Fruit fly (Drosophila melanogaster) whole organism, embryonic: Measurements from ENCODE around the gene CCAP.

ENCODE experiments used
- Aef1 ChIP-seq: fragments of 200-800 bp; sonication (Bioruptor generic); IDR thresholded peaks from 3 replicates; pipeline ENCODE4 v1.3.6; 2022; ENCODE audit warnings: missing biosample characterization, missing genetic modification characterization
- B-H2 ChIP-seq: fragments of 200-800 bp; sonication (Bioruptor generic); optimal IDR thresholded peaks from 2 replicates; lab custom pipeline; 2018; ENCODE audit warnings: missing biosample characterization, mild to moderate bottlenecking, missing genetic modification characterization
- CG10274 ChIP-seq: fragments of 200-800 bp; sonication (Bioruptor generic); optimal IDR thresholded peaks from 3 replicates; lab custom pipeline; 2017; ENCODE audit warnings: missing biosample characterization, mild to moderate bottlenecking, missing genetic modification characterization
- CG11695 ChIP-seq: fragments of 200-800 bp; sonication (Bioruptor generic); IDR thresholded peaks from 3 replicates; pipeline ENCODE4 v1.3.6; 2022; ENCODE audit warnings: missing biosample characterization, missing genetic modification characterization
- CG12942 ChIP-seq: fragments of 200-800 bp; sonication (Bioruptor generic); optimal IDR thresholded peaks from 3 replicates; lab custom pipeline; 2016; ENCODE audit warnings: missing biosample characterization, missing genetic modification characterization
- CG15696 ChIP-seq: fragments of 200-800 bp; sonication (Bioruptor generic); optimal IDR thresholded peaks from 2 replicates; lab custom pipeline; 2019; ENCODE audit warnings: missing biosample characterization, mild to moderate bottlenecking, missing genetic modification characterization, moderate library complexity
- CG17568 ChIP-seq: fragments of 200-800 bp; sonication (Bioruptor generic); optimal IDR thresholded peaks from 2 replicates; lab custom pipeline; 2018; ENCODE audit warnings: missing biosample characterization, mild to moderate bottlenecking, missing genetic modification characterization, moderate library complexity
- CG31365 ChIP-seq: fragments of 200-800 bp; sonication (Bioruptor generic); optimal IDR thresholded peaks from 2 replicates; lab custom pipeline; 2018; ENCODE audit warnings: missing biosample characterization, mild to moderate bottlenecking, missing genetic modification characterization
- CG32532 ChIP-seq: fragments of 200-800 bp; sonication (Bioruptor generic); IDR thresholded peaks from 2 replicates; pipeline ENCODE4 v1.3.6; 2022; ENCODE audit warnings: missing biosample characterization, missing genetic modification characterization
- CG32767 ChIP-seq: fragments of 200-800 bp; sonication (Bioruptor generic); IDR thresholded peaks from 2 replicates; pipeline ENCODE4 v1.3.6; 2022; ENCODE audit warnings: missing biosample characterization, missing genetic modification characterization
- CG6765 ChIP-seq: fragments of 200-800 bp; sonication (Bioruptor generic); optimal IDR thresholded peaks from 3 replicates; lab custom pipeline; 2017; ENCODE audit warnings: missing biosample characterization, mild to moderate bottlenecking, missing genetic modification characterization
- CG7357 ChIP-seq: fragments of 200-800 bp; sonication (Bioruptor generic); IDR thresholded peaks from 3 replicates; pipeline ENCODE4 v1.3.6; 2022; ENCODE audit warnings: missing biosample characterization, missing genetic modification characterization
- CG7556 ChIP-seq: fragments of 200-800 bp; sonication (Bioruptor generic); optimal IDR thresholded peaks from 2 replicates; lab custom pipeline; 2017; ENCODE audit warnings: missing biosample characterization, mild to moderate bottlenecking, missing genetic modification characterization
- CG7839 ChIP-seq: fragments of 200-800 bp; sonication (Bioruptor generic); optimal IDR thresholded peaks from 3 replicates; lab custom pipeline; 2018; ENCODE audit warnings: missing biosample characterization, mild to moderate bottlenecking, missing genetic modification characterization, moderate library complexity
- CG8924 ChIP-seq: fragments of 200-800 bp; optimal IDR thresholded peaks from 3 replicates; lab custom pipeline; 2019; ENCODE audit warnings: missing biosample characterization, mild to moderate bottlenecking, missing genetic modification characterization, moderate library complexity
- CG9727 ChIP-seq: fragments of 200-800 bp; sonication (Bioruptor generic); optimal IDR thresholded peaks from 3 replicates; lab custom pipeline; 2017; ENCODE audit warnings: missing biosample characterization, mild to moderate bottlenecking, missing genetic modification characterization
- Chrac-16 ChIP-seq: fragments of 200-800 bp; sonication (Bioruptor generic); optimal IDR thresholded peaks from 3 replicates; lab custom pipeline; 2016; ENCODE audit warnings: missing biosample characterization, missing genetic modification characterization
- Dip2 ChIP-seq: fragments of 200-800 bp; sonication (Bioruptor generic); IDR thresholded peaks from 2 replicates; pipeline ENCODE4 v1.3.6; 2022; ENCODE audit warnings: missing biosample characterization, missing genetic modification characterization
- Eip74EF ChIP-seq, 2 experiments: fragments of 200-800 bp in 1 of 2; fragments of >200 bp in 1 of 2; sonication (Bioruptor generic) in 1 of 2; optimal IDR thresholded peaks; 2 replicates each; lab custom pipeline; 2017 to 2019; ENCODE audit warnings: missing biosample characterization in 2 of 2, missing genetic modification characterization in 2 of 2, mild to moderate bottlenecking in 1 of 2, moderate library complexity in 1 of 2
- Elba2 ChIP-seq: fragments of 200-800 bp; sonication (Bioruptor generic); optimal IDR thresholded peaks from 3 replicates; lab custom pipeline; 2016; ENCODE audit warnings: missing biosample characterization, missing genetic modification characterization
- HLH54F ChIP-seq: fragments of 200-800 bp; sonication (Bioruptor generic); optimal IDR thresholded peaks from 3 replicates; lab custom pipeline; 2016; ENCODE audit warnings: missing biosample characterization, missing genetic modification characterization
- Hey ChIP-seq: fragments of 200-800 bp; sonication (Bioruptor generic); optimal IDR thresholded peaks from 3 replicates; lab custom pipeline; 2018; ENCODE audit warnings: missing biosample characterization, mild to moderate bottlenecking, missing genetic modification characterization
- Hr78 ChIP-seq, 2 experiments: fragments of 200-800 bp in 1 of 2; fragments of >200 bp in 1 of 2; sonication (Bioruptor generic) in 1 of 2; optimal IDR thresholded peaks; 2 replicates each; lab custom pipeline; 2017 to 2019; ENCODE audit warnings: missing biosample characterization in 2 of 2, missing genetic modification characterization in 2 of 2, mild to moderate bottlenecking in 1 of 2, moderate library complexity in 1 of 2
- Meics ChIP-seq: fragments of 200-800 bp; sonication (Bioruptor generic); optimal IDR thresholded peaks from 2 replicates; lab custom pipeline; 2017; ENCODE audit warnings: missing biosample characterization, mild to moderate bottlenecking, missing genetic modification characterization
- NC2β ChIP-seq: fragments of 200-800 bp; sonication (Bioruptor generic); optimal IDR thresholded peaks from 2 replicates; lab custom pipeline; 2016; ENCODE audit warnings: missing biosample characterization, missing genetic modification characterization
- Oli ChIP-seq: fragments of 200-800 bp; sonication (Bioruptor generic); optimal IDR thresholded peaks from 2 replicates; lab custom pipeline; 2018; ENCODE audit warnings: missing biosample characterization, mild to moderate bottlenecking, missing genetic modification characterization, moderate library complexity
- Rx ChIP-seq: fragments of 200-800 bp; sonication (Bioruptor generic); IDR thresholded peaks from 2 replicates; pipeline ENCODE4 v1.3.6; 2022; ENCODE audit warnings: missing biosample characterization, missing genetic modification characterization
- TFAM ChIP-seq: fragments of 200-800 bp; sonication (Bioruptor generic); optimal IDR thresholded peaks from 2 replicates; lab custom pipeline; 2017; ENCODE audit warnings: missing biosample characterization, missing genetic modification characterization, inconsistent platforms
- YL-1 ChIP-seq: fragments of 200-800 bp; sonication (Bioruptor generic); optimal IDR thresholded peaks from 3 replicates; lab custom pipeline; 2017; ENCODE audit warnings: missing biosample characterization, mild to moderate bottlenecking, missing genetic modification characterization
- amos ChIP-seq: fragments of 200-800 bp; sonication (Bioruptor generic); IDR thresholded peaks from 2 replicates; pipeline ENCODE4 v1.3.6; 2022; ENCODE audit warnings: missing biosample characterization, missing genetic modification characterization; ENCODE audit not compliant: partially characterized antibody
- cad ChIP-seq: fragments of >200 bp; optimal IDR thresholded peaks from 2 replicates; lab custom pipeline; 2017; ENCODE audit warnings: missing biosample characterization, missing genetic modification characterization
- cg ChIP-seq: fragments of 200-800 bp; sonication (Bioruptor generic); optimal IDR thresholded peaks from 3 replicates; lab custom pipeline; 2019; ENCODE audit warnings: missing biosample characterization, mild to moderate bottlenecking, missing genetic modification characterization, moderate library complexity
- dimm ChIP-seq: fragments of 200-800 bp; sonication (Bioruptor generic); IDR thresholded peaks from 2 replicates; pipeline ENCODE4 v1.3.6; 2022; ENCODE audit warnings: missing biosample characterization, missing genetic modification characterization
- eve ChIP-seq, 2 experiments: fragments of >200 bp; optimal IDR thresholded peaks; 2 replicates each; lab custom pipeline; 2017; ENCODE audit warnings: missing biosample characterization in 2 of 2, missing genetic modification characterization in 2 of 2
- ewg ChIP-seq: fragments of 200-800 bp; sonication (Bioruptor generic); optimal IDR thresholded peaks from 3 replicates; lab custom pipeline; 2017; ENCODE audit warnings: mild to moderate bottlenecking, missing biosample characterization, missing genetic modification reagents, missing genetic modification characterization
- ftz-f1 ChIP-seq: fragments of 200-800 bp; sonication (Bioruptor generic); optimal IDR thresholded peaks from 2 replicates; lab custom pipeline; 2016; ENCODE audit warnings: missing biosample characterization, missing genetic modification characterization
- gcm ChIP-seq: fragments of 200-800 bp; sonication (Bioruptor generic); optimal IDR thresholded peaks from 2 replicates; lab custom pipeline; 2019; ENCODE audit warnings: missing biosample characterization, mild to moderate bottlenecking, missing genetic modification characterization, moderate library complexity
- gcm2 ChIP-seq: fragments of 200-800 bp; sonication (Bioruptor generic); optimal IDR thresholded peaks from 2 replicates; lab custom pipeline; 2016; ENCODE audit warnings: missing biosample characterization, missing genetic modification characterization
- gfzf ChIP-seq: fragments of 200-800 bp; sonication (Bioruptor generic); optimal IDR thresholded peaks from 2 replicates; lab custom pipeline; 2016; ENCODE audit warnings: missing biosample characterization, mild to moderate bottlenecking, missing genetic modification characterization, moderate library complexity
- kah ChIP-seq: fragments of 200-800 bp; sonication (Bioruptor generic); optimal IDR thresholded peaks from 2 replicates; lab custom pipeline; 2018; ENCODE audit warnings: missing biosample characterization, mild to moderate bottlenecking, missing genetic modification characterization
- lov ChIP-seq, 2 experiments: fragments of 200-800 bp in 1 of 2; fragments of >200 bp in 1 of 2; sonication (Bioruptor generic) in 1 of 2; IDR thresholded peaks in 1 of 2; optimal IDR thresholded peaks in 1 of 2; 2 replicates in 1 of 2; 3 replicates in 1 of 2; pipeline versions ENCODE4 v1.3.6 to Lab custom; 2017 to 2022; ENCODE audit warnings: missing biosample characterization in 1 of 2, missing genetic modification characterization in 1 of 2
- phol ChIP-seq: fragments of 200-800 bp; sonication (Bioruptor generic); optimal IDR thresholded peaks from 3 replicates; lab custom pipeline; 2018; ENCODE audit warnings: missing biosample characterization, mild to moderate bottlenecking, missing genetic modification characterization, moderate library complexity
- pzg ChIP-seq: fragments of 200-800 bp; sonication (Bioruptor generic); optimal IDR thresholded peaks from 3 replicates; lab custom pipeline; 2018; ENCODE audit warnings: missing biosample characterization, mild to moderate bottlenecking, missing genetic modification characterization, moderate library complexity
- slou ChIP-seq: fragments of 200-800 bp; sonication (Bioruptor generic); optimal IDR thresholded peaks from 3 replicates; lab custom pipeline; 2016; ENCODE audit warnings: missing biosample characterization, missing genetic modification characterization
- stwl ChIP-seq: fragments of 200-800 bp; sonication (Bioruptor generic); optimal IDR thresholded peaks from 3 replicates; lab custom pipeline; 2018; ENCODE audit warnings: missing biosample characterization, mild to moderate bottlenecking, missing genetic modification characterization, moderate library complexity
- vvl ChIP-seq: fragments of 200-800 bp; sonication (Bioruptor generic); IDR thresholded peaks from 2 replicates; pipeline ENCODE4 v1.3.6; 2022; ENCODE audit warnings: missing biosample characterization, missing genetic modification characterization
- wor ChIP-seq: fragments of 200-800 bp; sonication (Bioruptor generic); IDR thresholded peaks from 2 replicates; pipeline ENCODE4 v1.3.6; 2022; ENCODE audit warnings: missing biosample characterization, missing genetic modification characterization
- z ChIP-seq: fragments of 200-800 bp; sonication (Bioruptor generic); IDR thresholded peaks from 3 replicates; pipeline ENCODE4 v1.3.6; 2022; ENCODE audit warnings: missing biosample characterization, missing genetic modification characterization

The CCAP gene

dm6 chr3R:22724149-22724973, 22.5 kb upstream of the CCAP start, which contains the start of gene Irp-1A (continued):
- TF ChIP-seq phol (tag; lab: Kevin White, UChicago), result peak; percentile 81
- no peak for TF ChIP-seq NC2β
- peak; percentile 34 for TF ChIP-seq stwl (tag; lab: Kevin White, UChicago)
- peak; percentile 84 for TF ChIP-seq gcm (GFP tag; lab: Kevin White, UChicago)
- TF ChIP-seq dimm (GFP tag; lab: Robert Waterston, UW), result no peak
- no peak for TF ChIP-seq Elba2
- TF ChIP-seq CG32767 (GFP tag; lab: Robert Waterston, UW), result peak; percentile 43
- TF ChIP-seq Aef1 (GFP tag; lab: Robert Waterston, UW), result peak; percentile 56; the same call in 1 of the 3 replicates
- TF ChIP-seq TFAM (GFP tag; lab: Kevin White, UChicago), result no peak
- peak; percentile 83 for TF ChIP-seq YL-1 (GFP tag; lab: Kevin White, UChicago)
- TF ChIP-seq Chrac-16 (GFP tag; lab: Kevin White, UChicago), result peak; percentile 57
- peak; percentile 89 for TF ChIP-seq CG32532 (GFP tag; lab: Robert Waterston, UW)
- peak; percentile 77 for TF ChIP-seq CG7556 (GFP tag; lab: Kevin White, UChicago)
- peak; percentile 70 for TF ChIP-seq Meics
- peak; percentile 48 for TF ChIP-seq wor
- peak; percentile 53 for TF ChIP-seq B-H2
- peak; percentile 88 for TF ChIP-seq CG8924 (tag; lab: Kevin White, UChicago)
- no peak for TF ChIP-seq CG10274 (GFP tag; lab: Kevin White, UChicago)
- no peak for TF ChIP-seq cad (GFP tag; lab: Kevin White, UChicago)
- TF ChIP-seq CG7839 (tag; lab: Kevin White, UChicago), result peak; percentile 86
- TF ChIP-seq CG6765, result peak; percentile 58
- TF ChIP-seq kah (GFP tag; lab: Kevin White, UChicago), result peak; percentile 13
- TF ChIP-seq Eip74EF (GFP tag; optimal IDR thresholded peaks at IDR 0.05; lab: Kevin White, UChicago), result peak in 1 of 2 experiments; percentile 73
- no peak for TF ChIP-seq Hey (tag; lab: Kevin White, UChicago)
- TF ChIP-seq ftz-f1 (GFP tag; lab: Kevin White, UChicago), result no peak
- TF ChIP-seq gcm2 (GFP tag; lab: Kevin White, UChicago), result peak; percentile 3
- TF ChIP-seq Hr78 (GFP tag; optimal IDR thresholded peaks at IDR 0.05; lab: Kevin White, UChicago), result peak in 1 of 2 experiments; percentile 23
- peak; percentile 90 for TF ChIP-seq vvl (GFP tag; lab: Robert Waterston, UW)
- no peak for TF ChIP-seq Dip2 (GFP tag; lab: Robert Waterston, UW)
- no peak for TF ChIP-seq CG17568
- no peak for TF ChIP-seq z (GFP tag; lab: Robert Waterston, UW)
- no peak for TF ChIP-seq lov (optimal IDR thresholded peaks at IDR 0.05; lab: Kevin White, UChicago)
- 0 out of 3 replicates have a peak, but pooled peaks have one; percentile 57 for TF ChIP-seq lov (GFP tag; IDR thresholded peaks at IDR 0.05; lab: Robert Waterston, UW)
- TF ChIP-seq CG9727, result peak; percentile 78
- peak; percentile 54 for TF ChIP-seq slou (GFP tag; lab: Kevin White, UChicago)
- TF ChIP-seq amos, result peak; percentile 85
- peak; percentile 60 for TF ChIP-seq CG15696 (tag; lab: Kevin White, UChicago)
- no peak for TF ChIP-seq CG31365 (tag; lab: Kevin White, UChicago)
- TF ChIP-seq ewg, result peak; percentile 19
- TF ChIP-seq Rx, result no peak
- peak; percentile 22 for TF ChIP-seq HLH54F (GFP tag; lab: Kevin White, UChicago)
- peak; percentile 59 for TF ChIP-seq CG12942
- peak; percentile 59 for TF ChIP-seq pzg (GFP tag; lab: Kevin White, UChicago)
- no peak for TF ChIP-seq CG7357
- peak; percentile 16 for TF ChIP-seq gfzf
- TF ChIP-seq eve (GFP tag; optimal IDR thresholded peaks at IDR 0.05; lab: Kevin White, UChicago), result no peak
- TF ChIP-seq CG11695 (GFP tag; lab: Robert Waterston, UW), result peak; percentile 81
- no peak for TF ChIP-seq cg (GFP tag; lab: Kevin White, UChicago)
- peak; percentile 58 for TF ChIP-seq Oli
